Fruit fly (Drosophila melanogaster) whole organism, prepupa: ENCODE results near the gene SmydA-8.

Experiments
- Blimp-1 ChIP-seq: fragments of 200-800 bp; sonication (Bioruptor generic); optimal IDR thresholded peaks from 3 replicates; lab custom pipeline; 2017; ENCODE audit warnings: missing biosample characterization, missing genetic modification characterization, mild to moderate bottlenecking, moderate library complexity, missing genetic modification reagents
- CG10631 ChIP-seq: fragments of 200-800 bp; sonication (Bioruptor generic); optimal IDR thresholded peaks from 2 replicates; lab custom pipeline; 2016; ENCODE audit warnings: missing biosample characterization, missing genetic modification characterization
- CG11294 ChIP-seq: fragments of 200-800 bp; sonication (Bioruptor generic); IDR thresholded peaks from 2 replicates; pipeline ENCODE4 v1.3.6; 2022; ENCODE audit warnings: missing biosample characterization, missing genetic modification characterization
- CG11762 ChIP-seq: fragments of 200-800 bp; sonication (Bioruptor generic); optimal IDR thresholded peaks from 3 replicates; lab custom pipeline; 2016; ENCODE audit warnings: missing biosample characterization, missing genetic modification characterization; ENCODE audit not compliant: insufficient read depth
- CG11902 ChIP-seq: fragments of 200-800 bp; sonication (Bioruptor generic); optimal IDR thresholded peaks from 3 replicates; lab custom pipeline; 2016; ENCODE audit warnings: missing biosample characterization, missing genetic modification characterization
- CG15336 ChIP-seq: fragments of 200-800 bp; sonication (Bioruptor generic); IDR thresholded peaks from 2 replicates; pipeline ENCODE4 v1.3.6; 2022; ENCODE audit warnings: missing biosample characterization, missing genetic modification characterization
- CG1621 ChIP-seq: fragments of 200-800 bp; sonication (Bioruptor generic); optimal IDR thresholded peaks from 3 replicates; lab custom pipeline; 2018; ENCODE audit warnings: missing biosample characterization, mild to moderate bottlenecking, missing genetic modification characterization
- CG3919 ChIP-seq: fragments of 200-800 bp; sonication (Bioruptor generic); optimal IDR thresholded peaks from 3 replicates; lab custom pipeline; 2016; ENCODE audit warnings: missing biosample characterization, missing genetic modification characterization
- CG6276 ChIP-seq: fragments of 200-800 bp; sonication (Bioruptor generic); optimal IDR thresholded peaks from 2 replicates; lab custom pipeline; 2017; ENCODE audit warnings: missing biosample characterization, mild to moderate bottlenecking, missing genetic modification characterization
- CG6808 ChIP-seq: fragments of 200-800 bp; sonication (Bioruptor generic); optimal IDR thresholded peaks from 3 replicates; lab custom pipeline; 2017; ENCODE audit warnings: missing biosample characterization, missing genetic modification characterization, mild to moderate bottlenecking, moderate library complexity, missing genetic modification reagents
- CG7368 ChIP-seq: fragments of 200-800 bp; sonication (Bioruptor generic); optimal IDR thresholded peaks from 3 replicates; lab custom pipeline; 2016; ENCODE audit warnings: missing biosample characterization, missing genetic modification characterization
- CG8119 ChIP-seq: fragments of 200-800 bp; sonication (Bioruptor generic); IDR thresholded peaks from 3 replicates; pipeline ENCODE4 v1.3.6; 2022; ENCODE audit warnings: missing biosample characterization, missing genetic modification characterization
- CG8632 ChIP-seq: fragments of 200-800 bp; sonication (Bioruptor generic); optimal IDR thresholded peaks from 3 replicates; lab custom pipeline; 2016; ENCODE audit warnings: missing biosample characterization, missing genetic modification characterization
- Eip78C ChIP-seq: fragments of 200-800 bp; sonication (Bioruptor generic); peaks from one replicate; lab custom pipeline; 2016; ENCODE audit warnings: missing biosample characterization, missing genetic modification characterization
- Ets96B ChIP-seq: fragments of 200-800 bp; optimal IDR thresholded peaks from 2 replicates; lab custom pipeline; 2019; ENCODE audit warnings: missing biosample characterization, mild to moderate bottlenecking, missing genetic modification characterization, moderate library complexity
- Gug ChIP-seq: fragments of 200-800 bp; sonication (Bioruptor generic); IDR thresholded peaks from 2 replicates; pipeline ENCODE4 v1.3.6; 2022; ENCODE audit warnings: missing biosample characterization, missing genetic modification characterization
- Hr38 ChIP-seq: sonication (Bioruptor generic); optimal IDR thresholded peaks from 2 replicates; lab custom pipeline; 2016; ENCODE audit warnings: missing biosample characterization, missing genetic modification characterization
- Hr4 ChIP-seq: fragments of 200-800 bp; sonication (Bioruptor generic); optimal IDR thresholded peaks from 3 replicates; lab custom pipeline; 2016; ENCODE audit warnings: missing biosample characterization, missing genetic modification characterization
- Lpt ChIP-seq: fragments of 200-800 bp; sonication (Bioruptor generic); optimal IDR thresholded peaks from 3 replicates; lab custom pipeline; 2016; ENCODE audit warnings: missing biosample characterization, missing genetic modification characterization
- Met ChIP-seq: fragments of 200-800 bp; sonication (Bioruptor generic); optimal IDR thresholded peaks from 3 replicates; lab custom pipeline; 2016; ENCODE audit warnings: missing biosample characterization, missing genetic modification characterization
- Sox15 ChIP-seq: fragments of 200-800 bp; sonication (Bioruptor generic); optimal IDR thresholded peaks from 3 replicates; lab custom pipeline; 2016; ENCODE audit warnings: missing biosample characterization, missing genetic modification characterization
- achi ChIP-seq: fragments of 200-800 bp; sonication (Bioruptor generic); optimal IDR thresholded peaks from 3 replicates; lab custom pipeline; 2016; ENCODE audit warnings: missing biosample characterization, missing genetic modification characterization
- acj6 ChIP-seq: fragments of 200-800 bp; sonication (Bioruptor generic); optimal IDR thresholded peaks from 3 replicates; lab custom pipeline; 2016; ENCODE audit warnings: missing biosample characterization, missing genetic modification characterization
- dac ChIP-seq: fragments of 200-800 bp; sonication (Bioruptor generic); optimal IDR thresholded peaks from 2 replicates; lab custom pipeline; 2017; ENCODE audit warnings: missing biosample characterization, mild to moderate bottlenecking, missing genetic modification characterization
- dsx ChIP-seq: fragments of 200-800 bp; optimal IDR thresholded peaks from 3 replicates; lab custom pipeline; 2019; ENCODE audit warnings: missing biosample characterization, mild to moderate bottlenecking, missing genetic modification characterization, moderate library complexity; ENCODE audit not compliant: poor library complexity, severe bottlenecking
- esn ChIP-seq: fragments of 200-800 bp; sonication (Bioruptor generic); optimal IDR thresholded peaks from 2 replicates; lab custom pipeline; 2016; ENCODE audit warnings: missing biosample characterization, mild to moderate bottlenecking, missing genetic modification characterization, moderate library complexity
- fkh ChIP-seq: fragments of 200-800 bp; sonication (Bioruptor generic); optimal IDR thresholded peaks from 3 replicates; lab custom pipeline; 2017; ENCODE audit warnings: missing biosample characterization, mild to moderate bottlenecking, missing genetic modification characterization, moderate library complexity
- lz ChIP-seq: fragments of 200-800 bp; sonication (Bioruptor generic); optimal IDR thresholded peaks from 3 replicates; lab custom pipeline; 2016; ENCODE audit warnings: missing biosample characterization, missing genetic modification characterization
- salr ChIP-seq, 2 experiments: fragments of 200-800 bp; sonication (Bioruptor generic); optimal IDR thresholded peaks; 3 replicates each; lab custom pipeline; 2016 to 2018; ENCODE audit warnings: missing biosample characterization in 2 of 2, missing genetic modification characterization in 2 of 2, mild to moderate bottlenecking in 1 of 2
- spab ChIP-seq: fragments of 200-800 bp; sonication (Bioruptor generic); optimal IDR thresholded peaks from 2 replicates; lab custom pipeline; 2017; ENCODE audit warnings: missing biosample characterization, mild to moderate bottlenecking, missing genetic modification characterization, missing genetic modification reagents
- svp ChIP-seq: fragments of 200-800 bp; sonication (Bioruptor generic); peaks from one replicate; lab custom pipeline; 2016; ENCODE audit warnings: missing biosample characterization, missing genetic modification characterization
- topi ChIP-seq: fragments of 200-800 bp; sonication (Bioruptor generic); optimal IDR thresholded peaks from 3 replicates; lab custom pipeline; 2016; ENCODE audit warnings: missing biosample characterization, missing genetic modification characterization
- vri ChIP-seq: fragments of 200-800 bp; sonication (Bioruptor generic); optimal IDR thresholded peaks from 3 replicates; lab custom pipeline; 2016; ENCODE audit warnings: missing biosample characterization, mild to moderate bottlenecking, missing genetic modification characterization

Gene SmydA-8

DNA sequence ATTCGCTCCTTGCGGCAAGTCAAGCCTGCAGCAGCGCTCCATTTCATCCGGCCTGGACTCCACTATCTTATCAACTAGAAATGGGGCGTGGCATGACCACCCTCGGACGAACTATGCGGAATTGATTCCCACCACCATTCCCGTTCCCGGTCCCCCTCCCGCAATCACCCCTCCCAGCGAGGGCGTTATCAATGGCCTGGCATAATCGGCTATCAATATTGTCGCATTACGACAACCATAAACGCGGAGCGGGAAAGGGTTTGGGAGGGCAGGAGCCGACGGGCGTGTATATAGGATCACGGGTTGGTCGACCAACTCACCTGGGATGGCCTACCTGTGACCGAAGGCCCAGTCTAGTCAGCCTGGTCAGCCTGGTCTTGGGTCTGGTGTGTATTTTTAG, 20.5 kb downstream of the SmydA-8 start:
- TF ChIP-seq Sox15 (GFP tag; lab: Kevin White, UChicago), result no peak
- peak; percentile 58 for TF ChIP-seq svp (GFP tag; lab: Kevin White, UChicago)
- peak; percentile 82 for TF ChIP-seq vri
- no peak for TF ChIP-seq acj6 (GFP tag; lab: Kevin White, UChicago)

DNA sequence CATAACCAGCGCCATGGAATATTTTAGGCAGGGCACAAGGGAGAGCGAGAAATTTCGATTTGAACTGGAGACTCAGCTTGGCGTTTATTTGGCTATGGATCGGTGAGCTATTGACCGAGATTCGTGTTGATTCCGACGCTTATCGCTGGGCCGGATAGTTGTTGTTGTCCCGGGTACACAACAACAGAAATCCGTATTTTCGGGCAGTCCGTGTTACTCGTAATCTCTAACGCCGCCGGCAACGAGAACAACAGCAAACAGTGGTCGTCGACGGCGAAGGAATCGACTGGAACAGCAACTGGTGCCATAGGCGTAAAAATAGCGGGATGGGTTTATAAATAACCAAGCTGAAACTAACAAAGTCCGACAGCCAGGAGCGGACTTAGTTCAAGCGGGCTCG, 21.7 kb downstream of the SmydA-8 start:
- TF ChIP-seq CG6808 (GFP tag; lab: Kevin White, UChicago) (no peak), lz (GFP tag; lab: Kevin White, UChicago) (no peak), topi (GFP tag; lab: Kevin White, UChicago) (no peak), fkh (GFP tag; lab: Kevin White, UChicago) (peak; percentile 49), svp (GFP tag; lab: Kevin White, UChicago) (peak; percentile 81), CG10631 (GFP tag; lab: Kevin White, UChicago) (no peak)

DNA sequence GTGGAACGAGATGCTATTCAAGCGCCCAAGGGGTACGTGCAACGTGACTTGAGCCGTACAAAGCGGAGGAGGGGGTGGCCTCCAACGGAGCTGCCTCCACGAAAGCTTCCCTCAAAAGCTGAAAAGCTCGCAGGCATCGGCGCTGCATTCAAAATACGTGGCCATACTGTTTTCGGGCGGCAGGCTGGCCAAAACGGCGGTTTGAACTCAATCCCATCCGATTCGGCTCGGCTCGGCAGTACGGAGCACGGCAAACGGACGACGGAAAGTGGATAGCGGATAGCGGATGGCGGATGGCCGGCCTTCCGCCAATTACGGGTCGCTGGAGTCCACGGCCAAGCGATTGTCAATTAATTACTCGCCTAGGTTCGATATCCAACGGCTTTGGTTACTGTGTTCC, 24.7 kb downstream of the SmydA-8 start, which contains the start of gene Mct1:
Mct1 (plus strand) TSS at position 301 of the 400 bp plus-strand sequence.
- TF ChIP-seq CG1621 (tag; lab: Kevin White, UChicago) (no peak), Blimp-1 (GFP tag; lab: Kevin White, UChicago) (no peak), Ets96B (tag; lab: Kevin White, UChicago) (no peak), vri (no peak), CG8119 (GFP tag; lab: Robert Waterston, UW) (no peak), Gug (no peak), CG3919 (GFP tag; lab: Kevin White, UChicago) (no peak), CG6276 (GFP tag; lab: Kevin White, UChicago) (no peak), spab (no peak), CG11294 (GFP tag; lab: Robert Waterston, UW) (no peak), esn (GFP tag; lab: Kevin White, UChicago) (no peak), dac (no peak), CG11902 (GFP tag; lab: Kevin White, UChicago) (no peak)

DNA sequence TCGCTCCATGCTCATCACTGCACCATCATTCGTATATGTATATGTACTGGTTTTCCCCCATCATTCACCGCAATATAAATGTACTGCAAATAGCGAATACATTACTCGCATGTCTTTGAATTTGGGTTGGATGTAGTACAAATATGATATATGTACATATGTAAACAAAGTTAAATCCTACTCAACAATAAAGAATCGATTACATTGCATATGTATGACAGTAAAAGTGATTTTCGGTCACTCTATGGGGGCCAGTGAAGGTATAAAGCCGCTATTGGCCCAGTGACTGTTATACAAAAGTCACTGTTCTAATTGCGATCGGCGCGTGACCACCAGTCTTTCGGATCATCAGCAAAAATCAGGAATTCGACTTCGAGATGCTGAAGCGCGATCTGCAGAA, 26.1 kb downstream of the SmydA-8 start, which contains the start of gene CG3457:
CG3457 (plus strand) TSS at position 301 of the 400 bp plus-strand sequence.
- TF ChIP-seq CG15336 (GFP tag; lab: Robert Waterston, UW), result no peak
- no peak for TF ChIP-seq CG8632 (GFP tag; lab: Kevin White, UChicago)
- TF ChIP-seq CG3919 (GFP tag; lab: Kevin White, UChicago), result no peak
- no peak for TF ChIP-seq salr (GFP tag; optimal IDR thresholded peaks at IDR 0.05; lab: Kevin White, UChicago)
- TF ChIP-seq Met, result no peak
- no peak for TF ChIP-seq CG11762 (GFP tag; lab: Kevin White, UChicago)
- no peak for TF ChIP-seq CG1621 (tag; lab: Kevin White, UChicago)
- no peak for TF ChIP-seq Hr38 (GFP tag; lab: Kevin White, UChicago)

DNA sequence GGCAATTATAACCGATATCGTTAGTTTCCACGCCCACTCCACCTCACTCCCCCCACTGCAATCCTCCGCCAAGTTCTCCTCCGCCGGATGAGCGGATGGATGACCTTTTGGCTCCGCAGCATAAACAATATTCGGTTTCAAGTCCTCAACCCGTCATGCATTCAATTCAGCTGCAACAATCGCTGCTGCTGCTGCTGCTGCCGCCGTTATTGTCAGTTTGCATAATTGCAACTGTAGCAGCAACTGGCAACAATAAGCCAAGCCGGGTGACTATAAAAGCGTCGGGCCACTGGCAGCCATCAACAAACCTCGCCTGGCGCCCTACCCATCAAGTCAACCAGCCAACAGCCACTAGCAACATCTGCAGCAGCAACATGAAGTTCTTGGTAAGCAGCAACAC, 27.1 kb downstream of the SmydA-8 start, which contains the start of gene CG17777:
CG17777 (plus strand) TSS at position 301 of the 400 bp plus-strand sequence.
- no peak for TF ChIP-seq Eip78C (GFP tag; lab: Kevin White, UChicago)
- TF ChIP-seq CG7368 (GFP tag; lab: Kevin White, UChicago), result no peak
- TF ChIP-seq Met, result no peak
- TF ChIP-seq Gug, result no peak
- no peak for TF ChIP-seq Blimp-1 (GFP tag; lab: Kevin White, UChicago)
- TF ChIP-seq topi (GFP tag; lab: Kevin White, UChicago), result no peak
- TF ChIP-seq acj6 (GFP tag; lab: Kevin White, UChicago), result no peak
- TF ChIP-seq achi (GFP tag; lab: Kevin White, UChicago), result no peak
- TF ChIP-seq Lpt (GFP tag; lab: Kevin White, UChicago), result no peak
- no peak for TF ChIP-seq Hr4 (GFP tag; lab: Kevin White, UChicago)
- no peak for TF ChIP-seq CG8632 (GFP tag; lab: Kevin White, UChicago)
- no peak for TF ChIP-seq fkh (GFP tag; lab: Kevin White, UChicago)
- no peak for TF ChIP-seq dsx (GFP tag; lab: Kevin White, UChicago)
